Fruit fly (Drosophila melanogaster): ENCODE data around the gene CG5282.

CG5282 gene

dm6 chr3L:20405971-20406948 is 19.6 kb downstream of the CG5282 start (continued):
- no peak for TF ChIP-seq unc-4 (GFP tag; IDR thresholded peaks at IDR 0.05; ENCODE audit: partially characterized antibody)
- peak; percentile 38 for TF ChIP-seq CG13424 (tag; optimal IDR thresholded peaks at IDR 0.05)
- no peak for TF ChIP-seq tup (GFP tag; optimal IDR thresholded peaks at IDR 0.05)
- TF ChIP-seq nau (GFP tag; optimal IDR thresholded peaks at IDR 0.05), result no peak
- no peak for TF ChIP-seq pnt (GFP tag; optimal IDR thresholded peaks at IDR 0.05)
- no peak for TF ChIP-seq Scr (GFP tag; IDR thresholded peaks at IDR 0.05; ENCODE audit: partially characterized antibody)
- TF ChIP-seq Lhr (GFP tag; optimal IDR thresholded peaks at IDR 0.05), result no peak
- peak; percentile 48 for TF ChIP-seq HmgZ (tag; optimal IDR thresholded peaks at IDR 0.05)
- no peak for TF ChIP-seq C15 (GFP tag; IDR thresholded peaks at IDR 0.05)
- TF ChIP-seq CG14860 (GFP tag; IDR thresholded peaks at IDR 0.05; ENCODE audit: partially characterized antibody), result no peak
- no peak for TF ChIP-seq Lpt (GFP tag; optimal IDR thresholded peaks at IDR 0.05)
- TF ChIP-seq CG13894 (tag; optimal IDR thresholded peaks at IDR 0.05), result no peak
- TF ChIP-seq zfh1 (GFP tag; IDR thresholded peaks at IDR 0.05), result no peak
- TF ChIP-seq CG12236 (GFP tag; optimal IDR thresholded peaks at IDR 0.05), result no peak
- TF ChIP-seq Ptx1 (GFP tag; IDR thresholded peaks at IDR 0.05), result no peak
- TF ChIP-seq CG7745 (tag; optimal IDR thresholded peaks at IDR 0.05), result peak; percentile 88
- TF ChIP-seq run (tag; optimal IDR thresholded peaks at IDR 0.05), result peak; percentile 12
- TF ChIP-seq insv (GFP tag; optimal IDR thresholded peaks at IDR 0.05), result no peak
- TF ChIP-seq CG9932 (GFP tag; IDR thresholded peaks at IDR 0.05), result no peak
- TF ChIP-seq az2 (GFP tag; optimal IDR thresholded peaks at IDR 0.05), result no peak
- no peak for TF ChIP-seq CG4854 (GFP tag; optimal IDR thresholded peaks at IDR 0.05)
- TF ChIP-seq Hey (tag; optimal IDR thresholded peaks at IDR 0.05), result no peak
- no peak for TF ChIP-seq Dfd (GFP tag; optimal IDR thresholded peaks at IDR 0.05)
- TF ChIP-seq NC2β (GFP tag; optimal IDR thresholded peaks at IDR 0.05), result no peak
- TF ChIP-seq caup (GFP tag; optimal IDR thresholded peaks at IDR 0.05; ENCODE audit: severe bottlenecking), result peak; percentile 27
- no peak for TF ChIP-seq Dbx (GFP tag; IDR thresholded peaks at IDR 0.05)
- TF ChIP-seq MTF-1 (GFP tag; optimal IDR thresholded peaks at IDR 0.05; ENCODE audit: borderline replicate concordance), result peak; percentile 30
- no peak for TF ChIP-seq br (optimal IDR thresholded peaks at IDR 0.05)
- peak in 1 of 3 experiments; percentile 64 for TF ChIP-seq lola (GFP tag; optimal IDR thresholded peaks at IDR 0.05)
- no peak for TF ChIP-seq D (optimal IDR thresholded peaks at IDR 0.05)
- no peak for TF ChIP-seq D (GFP tag; optimal IDR thresholded peaks at IDR 0.05)
- no peak for TF ChIP-seq phol (tag; optimal IDR thresholded peaks at IDR 0.05)
- TF ChIP-seq ap (GFP tag; IDR thresholded peaks at IDR 0.05), result no peak
- no peak for TF ChIP-seq usp (GFP tag; optimal IDR thresholded peaks at IDR 0.05)
- no peak for TF ChIP-seq zen (tag; optimal IDR thresholded peaks at IDR 0.05)
- TF ChIP-seq CG7786 (GFP tag; optimal IDR thresholded peaks at IDR 0.05), result no peak
- no peak for TF ChIP-seq croc (GFP tag; conservative IDR thresholded peaks at IDR 0.05)
- no peak for TF ChIP-seq chif (GFP tag; optimal IDR thresholded peaks at IDR 0.05)
- no peak for TF ChIP-seq cato (GFP tag; optimal IDR thresholded peaks at IDR 0.05; ENCODE audit: borderline replicate concordance)
- TF ChIP-seq cad (GFP tag; optimal IDR thresholded peaks at IDR 0.05), result no peak
- TF ChIP-seq Doc2 (GFP tag; IDR thresholded peaks at IDR 0.05), result no peak
- TF ChIP-seq CG16815 (GFP tag; optimal IDR thresholded peaks at IDR 0.05), result no peak
- no peak for TF ChIP-seq Deaf1 (tag; optimal IDR thresholded peaks at IDR 0.05)

Data from whole organism, embryonic.